Worm (Caenorhabditis elegans): ENCODE data around the gene ehn-3.

ce11 chrIV:5438705-5439104 lies 19.7 kb upstream of the ehn-3 start, which contains the start of gene mgl-3:
- TF ChIP-seq nhr-12 (tag; optimal IDR thresholded peaks at IDR 0.05), result no peak
- TF ChIP-seq nhr-77 (tag; optimal IDR thresholded peaks at IDR 0.05), result no peak
- TF ChIP-seq ztf-11 (tag; optimal IDR thresholded peaks at IDR 0.05), result no peak
- TF ChIP-seq lin-13 (GFP tag; optimal IDR thresholded peaks at IDR 0.05), result no peak
- no peak for TF ChIP-seq sem-4 (tag; optimal IDR thresholded peaks at IDR 0.05)
- TF ChIP-seq snpc-4 (tag; optimal IDR thresholded peaks at IDR 0.05), result no peak
- TF ChIP-seq ama-1 (optimal IDR thresholded peaks at IDR 0.05), result no peak
